Worm (Caenorhabditis elegans) whole organism, late embryonic: ENCODE results near the gene cwn-2.
A peak's percentile ranks its signal among the peaks of the same experiment; 100 is the strongest.

ENCODE experiments used
- C08G9.2 ChIP-seq: sonication (generic microtip); optimal IDR thresholded peaks from 2 replicates; lab custom pipeline; 2016; ENCODE audit warnings: mild to moderate bottlenecking, missing genetic modification characterization, moderate library complexity, missing compliant biosample characterization
- C38D4.7 ChIP-seq: fragments of 200-800 bp; sonication (Bioruptor generic); optimal IDR thresholded peaks from 2 replicates; lab custom pipeline; 2018; ENCODE audit warnings: mild to moderate bottlenecking, missing genetic modification characterization, moderate library complexity, missing compliant biosample characterization
- F13H6.1 ChIP-seq: sonication (generic microtip); optimal IDR thresholded peaks from 2 replicates; lab custom pipeline; 2016; ENCODE audit warnings: missing genetic modification characterization, missing compliant biosample characterization
- K02D7.2 ChIP-seq: sonication (generic microtip); optimal IDR thresholded peaks from 2 replicates; lab custom pipeline; 2017; ENCODE audit warnings: mild to moderate bottlenecking, missing genetic modification characterization, missing compliant biosample characterization
- Y22D7AL.16 ChIP-seq: sonication (generic microtip); optimal IDR thresholded peaks from 2 replicates; lab custom pipeline; 2016; ENCODE audit warnings: missing genetic modification characterization, missing compliant biosample characterization
- ahr-1 ChIP-seq: sonication (generic microtip); optimal IDR thresholded peaks from 2 replicates; lab custom pipeline; 2016; ENCODE audit warnings: missing genetic modification characterization, missing compliant biosample characterization
- ama-1 ChIP-seq: fragments of 150-350 bp; optimal IDR thresholded peaks from 2 replicates; lab custom pipeline; 2014
- ceh-14 ChIP-seq: sonication (generic microtip); optimal IDR thresholded peaks from 2 replicates; lab custom pipeline; 2016; ENCODE audit warnings: missing genotype, missing genetic modification characterization, missing compliant biosample characterization
- ceh-18 ChIP-seq: sonication (generic microtip); optimal IDR thresholded peaks from 2 replicates; lab custom pipeline; 2016; ENCODE audit warnings: missing genetic modification characterization, missing compliant biosample characterization
- ceh-19 ChIP-seq: fragments of 200-800 bp; sonication (Bioruptor generic); optimal IDR thresholded peaks from 2 replicates; lab custom pipeline; 2018; ENCODE audit warnings: mild to moderate bottlenecking, missing genetic modification characterization, missing compliant biosample characterization
- ceh-2 ChIP-seq: sonication (generic microtip); optimal IDR thresholded peaks from 2 replicates; lab custom pipeline; 2016; ENCODE audit warnings: missing genotype, missing genetic modification characterization, missing compliant biosample characterization
- ceh-22 ChIP-seq: sonication (generic microtip); optimal IDR thresholded peaks from 2 replicates; lab custom pipeline; 2017; ENCODE audit warnings: missing biosample characterization, missing genetic modification characterization
- ceh-30 ChIP-seq: fragments of 150-350 bp; optimal IDR thresholded peaks from 2 replicates; lab custom pipeline; 2014; ENCODE audit warnings: missing biosample characterization, missing genetic modification characterization
- ceh-45 ChIP-seq: fragments of 200-800 bp; sonication (Bioruptor generic); IDR thresholded peaks from 2 replicates; pipeline ENCODE4 v1.3.6; 2022; ENCODE audit warnings: missing genetic modification reagents, missing genetic modification characterization, missing compliant biosample characterization
- ceh-48 ChIP-seq: sonication (generic microtip); optimal IDR thresholded peaks from 2 replicates; lab custom pipeline; 2016; ENCODE audit warnings: missing genetic modification characterization, inconsistent platforms, missing compliant biosample characterization
- ceh-6 ChIP-seq: fragments of 200-800 bp; sonication (Bioruptor generic); optimal IDR thresholded peaks from 2 replicates; lab custom pipeline; 2018; ENCODE audit warnings: mild to moderate bottlenecking, missing genetic modification characterization, missing compliant biosample characterization
- che-1 ChIP-seq: sonication (generic microtip); optimal IDR thresholded peaks from 2 replicates; lab custom pipeline; 2016; ENCODE audit warnings: mild to moderate bottlenecking, missing genetic modification characterization, missing compliant biosample characterization
- dmd-4 ChIP-seq: sonication (generic microtip); optimal IDR thresholded peaks from 2 replicates; lab custom pipeline; 2016; ENCODE audit warnings: borderline replicate concordance, missing genetic modification characterization, missing compliant biosample characterization
- elt-2 ChIP-seq: sonication (generic microtip); optimal IDR thresholded peaks from 2 replicates; lab custom pipeline; 2016; ENCODE audit warnings: missing genetic modification reagents, missing genetic modification characterization, missing compliant biosample characterization
- elt-4 ChIP-seq: sonication (generic microtip); optimal IDR thresholded peaks from 2 replicates; lab custom pipeline; 2016; ENCODE audit warnings: missing genetic modification characterization, missing compliant biosample characterization
- ets-4 ChIP-seq: sonication (generic microtip); optimal IDR thresholded peaks from 2 replicates; lab custom pipeline; 2016; ENCODE audit warnings: missing genetic modification characterization, missing compliant biosample characterization
- eyg-1 ChIP-seq: sonication (generic microtip); optimal IDR thresholded peaks from 2 replicates; lab custom pipeline; 2016; ENCODE audit warnings: missing genotype, missing genetic modification characterization, missing compliant biosample characterization
- fkh-6 ChIP-seq: sonication (generic microtip); optimal IDR thresholded peaks from 2 replicates; lab custom pipeline; 2016; ENCODE audit warnings: missing genetic modification characterization, missing compliant biosample characterization
- gmeb-2 ChIP-seq: sonication (generic microtip); optimal IDR thresholded peaks from 2 replicates; lab custom pipeline; 2016; ENCODE audit warnings: missing genetic modification characterization, inconsistent platforms, missing compliant biosample characterization
- hlh-8 ChIP-seq: sonication (generic microtip); optimal IDR thresholded peaks from 2 replicates; lab custom pipeline; 2016; ENCODE audit warnings: missing genotype, missing genetic modification characterization, missing compliant biosample characterization
- lin-11 ChIP-seq: fragments of 200-800 bp; sonication (Bioruptor generic); optimal IDR thresholded peaks from 2 replicates; lab custom pipeline; 2018; ENCODE audit warnings: mild to moderate bottlenecking, missing genetic modification characterization, missing compliant biosample characterization
- madf-2 ChIP-seq: sonication (generic microtip); optimal IDR thresholded peaks from 2 replicates; lab custom pipeline; 2017; ENCODE audit warnings: missing genetic modification characterization, missing compliant biosample characterization
- nfya-1 ChIP-seq: sonication (generic microtip); optimal IDR thresholded peaks from 2 replicates; lab custom pipeline; 2017; ENCODE audit warnings: missing genetic modification characterization, mild to moderate bottlenecking, missing compliant biosample characterization, antibody characterized with exemption, moderate library complexity
- npax-4 ChIP-seq: sonication (generic microtip); optimal IDR thresholded peaks from 2 replicates; lab custom pipeline; 2016; ENCODE audit warnings: missing genetic modification characterization, missing compliant biosample characterization
- odd-2 ChIP-seq: sonication (generic microtip); optimal IDR thresholded peaks from 2 replicates; lab custom pipeline; 2017; ENCODE audit warnings: antibody characterized with exemption, mild to moderate bottlenecking, missing genetic modification characterization, missing compliant biosample characterization
- pag-3 ChIP-seq: sonication (generic microtip); optimal IDR thresholded peaks from 2 replicates; lab custom pipeline; 2016; ENCODE audit warnings: missing compliant biosample characterization, missing genetic modification characterization, borderline replicate concordance
- pax-1 ChIP-seq: fragments of 150-350 bp; optimal IDR thresholded peaks from 2 replicates; lab custom pipeline; 2014; ENCODE audit warnings: missing biosample characterization, missing genetic modification characterization
- pha-2 ChIP-seq: sonication (generic microtip); optimal IDR thresholded peaks from 2 replicates; lab custom pipeline; 2017; ENCODE audit warnings: mild to moderate bottlenecking, missing genetic modification characterization, missing compliant biosample characterization
- pqm-1 ChIP-seq: sonication (generic microtip); optimal IDR thresholded peaks from 2 replicates; lab custom pipeline; 2016; ENCODE audit warnings: missing genetic modification characterization, missing compliant biosample characterization
- ref-2 ChIP-seq: sonication (generic microtip); optimal IDR thresholded peaks from 2 replicates; lab custom pipeline; 2016; ENCODE audit warnings: missing genetic modification characterization, missing compliant biosample characterization
- rnt-1 ChIP-seq: sonication (generic microtip); optimal IDR thresholded peaks from 2 replicates; lab custom pipeline; 2016; ENCODE audit warnings: missing genetic modification characterization, missing compliant biosample characterization
- sdc-2 ChIP-seq: sonication (generic microtip); optimal IDR thresholded peaks from 2 replicates; lab custom pipeline; 2016; ENCODE audit warnings: missing genotype, missing genetic modification characterization, missing compliant biosample characterization
- sox-4 ChIP-seq: sonication (generic microtip); optimal IDR thresholded peaks from 2 replicates; lab custom pipeline; 2017; ENCODE audit warnings: mild to moderate bottlenecking, missing genetic modification characterization, inconsistent platforms, missing compliant biosample characterization
- syd-9 ChIP-seq: sonication (generic microtip); optimal IDR thresholded peaks from 2 replicates; lab custom pipeline; 2016; ENCODE audit warnings: mild to moderate bottlenecking, missing genetic modification characterization, moderate library complexity, missing compliant biosample characterization
- tbx-2 ChIP-seq: sonication (generic microtip); optimal IDR thresholded peaks from 2 replicates; lab custom pipeline; 2016; ENCODE audit warnings: missing genetic modification characterization, missing compliant biosample characterization
- tbx-7 ChIP-seq: sonication (generic microtip); optimal IDR thresholded peaks from 2 replicates; lab custom pipeline; 2016; ENCODE audit warnings: missing genotype, missing genetic modification characterization, missing compliant biosample characterization
- ttx-3 ChIP-seq: sonication (generic microtip); optimal IDR thresholded peaks from 2 replicates; lab custom pipeline; 2016; ENCODE audit warnings: missing genetic modification reagents, missing genetic modification characterization, missing compliant biosample characterization
- unc-3 ChIP-seq, 2 experiments: fragments of 200-800 bp in 1 of 2; sonication (Bioruptor generic) in 1 of 2; sonication (generic microtip) in 1 of 2; conservative IDR thresholded peaks in 1 of 2; optimal IDR thresholded peaks in 1 of 2; 2 replicates each; pipeline versions ENCODE4 v1.3.6 to Lab custom; 2016 to 2022; ENCODE audit warnings: missing compliant biosample characterization in 2 of 2, missing genetic modification characterization in 2 of 2, missing genetic modification reagents in 1 of 2
- unc-42 ChIP-seq: sonication (generic microtip); optimal IDR thresholded peaks from 2 replicates; lab custom pipeline; 2016; ENCODE audit warnings: missing genotype, missing genetic modification characterization, missing compliant biosample characterization
- unc-55 ChIP-seq: sonication (generic microtip); optimal IDR thresholded peaks from 2 replicates; lab custom pipeline; 2017; ENCODE audit warnings: missing biosample characterization, missing genetic modification reagents, missing genetic modification characterization
- unc-86 ChIP-seq: sonication (generic microtip); optimal IDR thresholded peaks from 2 replicates; lab custom pipeline; 2016; ENCODE audit warnings: missing genetic modification characterization, missing compliant biosample characterization
- ztf-16 ChIP-seq: sonication (generic microtip); optimal IDR thresholded peaks from 2 replicates; lab custom pipeline; 2017; ENCODE audit warnings: missing genetic modification characterization, missing compliant biosample characterization

cwn-2 gene

ce11 chrIV:10080816-10081215, 13.2 kb downstream of the cwn-2 start, which contains the start of gene W01B6.6:
Gene W01B6.6, plus strand, starts transcription at chrIV:10081116.
- no peak for TF ChIP-seq odd-2 (tag; lab: Kevin White, UChicago)
- TF ChIP-seq tbx-2 = no peak
- no peak for TF ChIP-seq ceh-48 (tag; lab: Kevin White, UChicago)
- no peak for TF ChIP-seq sdc-2 (tag; lab: Kevin White, UChicago)
- no peak for TF ChIP-seq ceh-19 (GFP tag; lab: Kevin White, UChicago)
- no peak for TF ChIP-seq sox-4 (tag; lab: Kevin White, UChicago)
- TF ChIP-seq pag-3 (tag; lab: Kevin White, UChicago) = no peak
- TF ChIP-seq, all 69 proteins: peak for 0

- TF ChIP-seq rnt-1 (no peak), elt-4 (tag; lab: Kevin White, UChicago) (peak; percentile 2), syd-9 (tag; lab: Kevin White, UChicago) (peak; percentile 9)
Observed at ce11 chrIV:10084323-10084959, 16.8 kb downstream of the cwn-2 start, which contains the start of gene W01B6.8. Gene W01B6.8, minus strand, starts transcription at chrIV:10084373.

DNA sequence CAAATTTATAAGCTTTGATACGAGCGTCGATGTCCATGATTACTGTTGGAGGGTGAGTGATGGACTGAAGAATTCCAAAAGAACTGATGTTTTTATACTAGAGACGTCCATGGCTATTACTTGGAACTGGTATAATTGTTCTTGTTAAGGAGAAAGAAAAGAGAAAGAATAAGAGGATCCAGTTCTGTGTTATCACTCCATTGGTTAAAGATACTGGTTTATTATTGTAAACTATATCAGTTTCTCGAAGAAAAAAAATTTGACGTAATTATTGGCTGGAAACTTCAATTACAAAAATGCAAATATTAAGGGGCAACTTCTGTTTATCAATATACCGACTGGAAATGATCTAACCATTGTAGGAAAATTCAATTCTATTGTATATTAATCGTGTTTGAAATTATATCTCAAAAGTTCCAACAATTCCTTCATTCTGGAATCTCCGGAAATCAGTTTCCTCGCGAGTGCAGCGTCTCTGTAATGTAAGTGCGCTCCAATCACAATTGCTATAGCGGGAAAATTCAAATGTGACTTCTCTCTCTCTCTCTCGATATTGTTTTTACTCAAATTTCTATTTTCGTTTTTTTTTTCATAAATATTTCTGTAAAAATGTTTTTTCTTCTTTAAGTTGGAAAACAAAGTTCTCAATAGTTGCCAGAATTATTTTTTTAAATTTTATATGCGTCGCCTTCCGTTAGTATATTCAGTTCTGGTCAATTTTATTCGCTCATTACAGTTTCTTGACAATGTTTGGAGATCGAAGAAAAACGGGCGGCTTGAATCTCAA, 18.0 kb downstream of the cwn-2 start, which contains the start of the genes col-2 and ndc-80:
col-2 (minus strand) TSS at position 51 of the 787 bp plus-strand sequence.
ndc-80 (plus strand) TSS at position 737 of the 787 bp plus-strand sequence.
- TF ChIP-seq hlh-8 (tag; lab: Kevin White, UChicago) = no peak
- no peak for TF ChIP-seq che-1 (tag; lab: Kevin White, UChicago)
- TF ChIP-seq ceh-18 (tag; lab: Kevin White, UChicago) = no peak
- TF ChIP-seq ref-2 = peak; percentile 48
- no peak for TF ChIP-seq dmd-4
- no peak for TF ChIP-seq madf-2 (tag; lab: Kevin White, UChicago)
- TF ChIP-seq ceh-14 (tag; lab: Kevin White, UChicago) = no peak
- no peak for TF ChIP-seq ztf-16
- no peak for TF ChIP-seq unc-86
- no peak for TF ChIP-seq pha-2 (tag; lab: Kevin White, UChicago)
- TF ChIP-seq ceh-45 (GFP tag; lab: Robert Waterston, UW) = no peak
- no peak for TF ChIP-seq ttx-3
- TF ChIP-seq sox-4 (tag; lab: Kevin White, UChicago) = no peak
- TF ChIP-seq ceh-2 (tag; lab: Kevin White, UChicago) = peak; percentile 67
- TF ChIP-seq K02D7.2 (tag; lab: Kevin White, UChicago) = no peak
- TF ChIP-seq ceh-30 (tag; lab: Kevin White, UChicago) = no peak
- no peak for TF ChIP-seq npax-4
- TF ChIP-seq unc-3 (GFP tag; conservative IDR thresholded peaks at IDR 0.05; lab: Robert Waterston, UW) = no peak
- TF ChIP-seq unc-3 (tag; optimal IDR thresholded peaks at IDR 0.05; lab: Kevin White, UChicago) = no peak
- no peak for TF ChIP-seq Y22D7AL.16 (tag; lab: Kevin White, UChicago)
- TF ChIP-seq ceh-6 (GFP tag; lab: Kevin White, UChicago) = no peak
- TF ChIP-seq nfya-1 (tag; lab: Kevin White, UChicago) = peak; percentile 51
- TF ChIP-seq fkh-6 (tag; lab: Kevin White, UChicago) = peak; percentile 36
- no peak for TF ChIP-seq C38D4.7
- no peak for TF ChIP-seq ceh-22
- peak; percentile 57 for TF ChIP-seq tbx-7 (tag; lab: Kevin White, UChicago)
- no peak for TF ChIP-seq elt-2
- TF ChIP-seq gmeb-2 (tag; lab: Kevin White, UChicago) = no peak
- no peak for TF ChIP-seq lin-11
- no peak for TF ChIP-seq ama-1 (lab: Kevin White, UChicago)
- TF ChIP-seq pax-1 = no peak
- TF ChIP-seq unc-55 (GFP tag; lab: Kevin White, UChicago) = no peak
- peak; percentile 83 for TF ChIP-seq tbx-2
- no peak for TF ChIP-seq ceh-48 (tag; lab: Kevin White, UChicago)
- no peak for TF ChIP-seq ahr-1 (tag; lab: Kevin White, UChicago)
- TF ChIP-seq pqm-1 (tag; lab: Kevin White, UChicago) = no peak
- peak; percentile 63 for TF ChIP-seq C08G9.2 (tag; lab: Kevin White, UChicago)
- TF ChIP-seq unc-42 (tag; lab: Kevin White, UChicago) = peak; percentile 55
- no peak for TF ChIP-seq eyg-1 (tag; lab: Kevin White, UChicago)
- TF ChIP-seq ets-4 (tag; lab: Kevin White, UChicago) = peak; percentile 72
- TF ChIP-seq F13H6.1 = no peak
